Worm (Caenorhabditis elegans) whole organism, dauer: ENCODE results near the gene math-24.

Experiments
- unc-62 ChIP-seq: sonication (generic microtip); optimal IDR thresholded peaks from 2 replicates; lab custom pipeline; 2017; ENCODE audit warnings: missing biosample characterization, missing genetic modification reagents, missing genetic modification characterization

math-24 gene

ce11 chrII:1884635-1885034 is 15.4 kb upstream of the math-24 start, which contains the start of gene math-6:
Gene math-6 (minus strand): TSS chrII:1884735.
- TF ChIP-seq unc-62 (GFP tag; lab: Kevin White, UChicago), result no peak

ce11 chrII:1886379-1886778 is 13.7 kb upstream of the math-24 start, which contains the start of gene math-7:
Gene math-7 (minus strand): TSS chrII:1886479.
- no peak for TF ChIP-seq unc-62 (GFP tag; lab: Kevin White, UChicago)

DNA sequence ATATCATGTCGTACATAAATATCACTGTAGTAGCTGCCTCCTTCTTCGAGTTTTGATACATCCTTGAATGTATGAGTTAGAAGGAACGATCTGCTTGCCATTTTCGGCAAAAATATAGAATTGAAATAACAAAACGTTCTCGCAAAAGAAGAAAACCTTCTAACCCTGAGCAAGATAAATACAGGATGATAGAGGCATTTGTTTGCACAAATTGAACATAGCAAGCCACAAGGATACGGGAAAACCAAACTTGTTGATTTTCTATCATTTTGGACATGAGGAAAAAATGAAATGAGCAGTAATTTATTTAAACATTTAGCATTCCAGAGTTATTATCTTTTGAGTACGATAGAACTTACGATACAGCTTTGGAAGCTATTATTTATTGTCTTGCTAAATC is 11.0 kb upstream of the math-24 start, which contains the start of gene math-8:
Gene math-8, minus strand, starts transcription at position 101 of the 400 bp plus-strand sequence.
- no peak for TF ChIP-seq unc-62 (GFP tag; lab: Kevin White, UChicago)

DNA sequence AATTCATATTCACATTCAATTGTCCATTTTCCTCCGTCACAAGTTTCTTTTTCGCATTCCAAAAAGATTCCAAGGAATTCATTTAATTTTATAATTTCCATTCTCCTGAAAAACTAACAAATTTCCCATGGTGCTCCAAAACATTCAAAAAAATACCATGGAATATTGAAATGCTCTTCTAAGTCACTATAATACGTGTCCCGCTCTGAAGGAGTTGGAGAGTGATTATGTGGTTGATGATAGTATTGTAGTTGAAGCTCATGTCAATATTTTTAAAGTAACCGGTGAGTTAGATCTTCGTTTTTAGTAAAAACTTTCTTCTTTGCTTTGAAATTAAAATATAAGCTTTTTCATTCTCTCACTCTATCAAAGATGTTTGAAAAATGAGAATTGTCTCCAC is 9.4 kb upstream of the math-24 start, which contains the start of gene math-9:
Gene math-9, minus strand, starts transcription at position 101 of the 400 bp plus-strand sequence.
- TF ChIP-seq unc-62 (GFP tag; lab: Kevin White, UChicago), result no peak

ce11 chrII:1893912-1894311 is 6.1 kb upstream of the math-24 start, which contains the start of gene C16C4.1:
Gene C16C4.1 (plus strand): TSS chrII:1894212.
- TF ChIP-seq unc-62 (GFP tag; lab: Kevin White, UChicago), result no peak

ce11 chrII:1895278-1895677 is 4.8 kb upstream of the math-24 start, which contains the start of gene C46F9.5:
Gene C46F9.5 (plus strand): TSS chrII:1895578.
- TF ChIP-seq unc-62 (GFP tag; lab: Kevin White, UChicago), result no peak

DNA sequence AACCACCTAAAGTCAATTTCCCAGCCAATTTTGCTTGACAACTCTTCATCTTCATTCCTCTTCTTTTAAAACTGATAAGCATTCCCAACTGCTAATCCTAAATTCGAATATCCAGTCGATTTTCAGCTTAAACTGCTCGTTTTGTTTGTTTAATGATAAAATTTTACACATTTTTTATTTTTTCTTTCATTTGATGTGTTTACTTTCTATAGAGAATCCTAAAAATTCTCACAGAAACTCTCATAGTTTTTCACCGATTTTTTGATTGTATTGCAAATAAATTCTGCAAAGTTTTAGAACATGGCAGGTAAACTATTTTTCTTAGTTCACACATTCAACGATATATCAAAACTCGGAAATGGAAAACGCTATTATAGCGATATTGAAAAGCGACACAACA is 4.3 kb upstream of the math-24 start, which contains the start of gene math-25:
Gene math-25, plus strand, starts transcription at position 301 of the 400 bp plus-strand sequence.
- TF ChIP-seq unc-62 (GFP tag; lab: Kevin White, UChicago), result no peak

- no peak for TF ChIP-seq unc-62 (GFP tag; lab: Kevin White, UChicago)
These were observed 2.1 kb upstream of the math-24 start, which contains the start of gene C46F9.6 for ce11 chrII:1897936-1898335. Gene C46F9.6 (plus strand): TSS chrII:1898236.

DNA sequence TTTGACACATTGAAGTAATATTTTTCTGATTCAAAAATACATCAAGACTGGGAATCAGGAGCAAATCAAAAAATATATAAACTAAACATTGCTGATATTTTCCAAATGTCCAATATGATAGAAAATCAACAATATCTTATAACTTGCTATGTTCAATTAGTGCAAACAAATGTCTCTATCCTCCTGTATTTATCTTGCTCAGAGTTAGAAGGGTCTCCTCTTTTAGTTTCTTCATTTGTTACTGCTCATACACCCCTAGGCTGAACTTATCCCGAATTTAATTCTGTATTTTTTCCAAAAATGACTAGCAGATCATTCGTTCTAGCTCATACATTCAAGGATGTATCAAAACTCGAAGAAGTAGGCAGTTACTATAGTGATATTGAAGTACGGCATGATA is 1.9 kb downstream of the math-24 start, which contains the start of gene math-23:
Gene math-23, plus strand, starts transcription at position 301 of the 400 bp plus-strand sequence.
- no peak for TF ChIP-seq unc-62 (GFP tag; lab: Kevin White, UChicago)

- TF ChIP-seq unc-62 (GFP tag; lab: Kevin White, UChicago), result no peak
These were observed 5.1 kb downstream of the math-24 start, which contains the start of gene math-22 for ce11 chrII:1905104-1905503. Gene math-22 (plus strand): TSS chrII:1905404.

DNA sequence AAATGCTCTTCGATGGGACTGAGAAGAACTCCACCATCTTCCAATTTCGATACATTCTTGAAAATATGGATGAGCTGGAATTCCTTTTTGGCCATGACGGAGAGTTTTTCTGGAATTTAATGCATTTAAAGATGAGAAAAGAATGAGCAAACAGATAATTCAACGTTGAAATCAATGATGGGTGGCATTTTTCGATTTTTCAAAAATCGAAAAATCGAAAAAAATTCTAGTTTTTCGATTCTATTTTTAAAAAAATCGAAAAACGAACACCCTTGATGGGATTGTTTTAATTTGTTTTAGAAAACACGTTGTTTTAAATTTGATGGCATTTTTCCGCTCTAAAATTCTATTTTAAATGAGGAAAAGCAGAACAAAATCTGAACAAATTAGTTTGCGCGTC is 12.7 kb downstream of the math-24 start, which contains the start of gene math-31:
Gene math-31, minus strand, starts transcription at position 101 of the 400 bp plus-strand sequence.
- no peak for TF ChIP-seq unc-62 (GFP tag; lab: Kevin White, UChicago)

DNA sequence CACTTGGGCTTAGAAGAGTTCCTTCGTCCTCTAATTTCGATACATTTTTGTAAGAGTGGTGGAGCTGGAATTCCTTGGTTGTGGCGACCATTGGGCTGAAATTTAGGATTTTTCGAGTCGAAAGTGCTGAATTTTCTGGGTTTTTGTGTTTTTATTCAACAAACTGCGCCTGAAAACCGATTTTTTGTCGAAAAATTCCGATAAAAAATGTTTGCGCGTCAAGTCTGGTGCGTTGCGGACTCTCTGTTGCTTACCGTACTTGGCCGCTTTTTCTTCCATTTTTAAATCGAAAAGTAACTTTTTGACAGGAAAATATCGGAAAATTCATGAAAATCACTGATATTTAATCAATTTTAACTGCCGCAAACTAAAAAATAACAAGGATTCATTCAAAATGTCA is 17.8 kb downstream of the math-24 start, which contains the start of gene bath-4:
Gene bath-4, minus strand, starts transcription at position 101 of the 400 bp plus-strand sequence.
- TF ChIP-seq unc-62 (GFP tag; lab: Kevin White, UChicago), result no peak

ce11 chrII:1921018-1921417 is 21.0 kb downstream of the math-24 start, which contains the start of gene bath-7:
Gene bath-7 (minus strand): TSS chrII:1921118.
- no peak for TF ChIP-seq unc-62 (GFP tag; lab: Kevin White, UChicago)

DNA sequence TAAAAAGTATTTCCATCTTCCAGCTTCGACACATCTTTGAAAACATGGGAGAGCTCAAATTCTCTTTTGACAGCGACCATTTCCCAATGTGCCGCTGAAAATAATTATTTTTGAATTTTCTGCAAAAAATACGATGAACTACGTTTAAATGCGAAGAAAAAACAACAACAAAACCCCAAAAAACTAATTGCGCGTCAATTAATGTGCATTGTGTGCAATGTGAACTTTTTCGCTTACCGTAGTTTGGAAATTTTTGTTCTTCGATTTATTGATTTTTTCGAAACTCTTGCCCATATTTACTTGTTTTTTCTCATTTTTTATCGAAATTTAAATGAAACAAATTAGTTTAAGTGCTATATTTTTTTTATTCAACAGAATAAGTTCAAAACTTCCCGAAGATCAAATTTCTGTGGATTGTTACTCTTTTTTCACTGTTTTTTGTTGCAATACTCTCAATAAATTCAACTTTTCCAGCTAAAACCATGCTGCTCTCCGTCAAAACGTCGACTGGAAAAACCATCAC is 22.7 kb downstream of the math-24 start, which contains the start of the genes bath-2 and F52C6.4:
Gene bath-2, minus strand, starts transcription at position 101 of the 523 bp plus-strand sequence.
Gene F52C6.4, plus strand, starts transcription at position 473 of the 523 bp plus-strand sequence.
- no peak for TF ChIP-seq unc-62 (GFP tag; lab: Kevin White, UChicago)

DNA sequence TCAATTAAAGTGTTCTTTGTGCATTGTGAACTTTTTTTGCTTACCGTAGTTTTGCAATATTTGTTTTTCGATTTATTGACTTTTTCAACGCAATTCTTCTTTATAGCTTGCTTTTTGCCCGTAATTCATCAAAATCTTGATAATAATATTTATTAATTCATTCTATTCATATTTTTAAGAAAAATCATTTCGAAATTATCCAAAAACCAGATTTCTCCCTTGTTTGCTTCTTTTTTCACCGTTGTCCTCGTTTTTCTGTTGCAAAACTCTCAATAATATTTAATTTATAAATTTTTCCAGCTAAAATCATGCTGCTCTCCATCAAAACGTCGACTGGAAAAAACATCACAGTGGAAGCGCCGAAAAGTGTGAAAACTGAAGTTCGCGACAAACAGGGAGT is 24.4 kb downstream of the math-24 start, which contains the start of gene F52C6.3:
Gene F52C6.3, plus strand, starts transcription at position 301 of the 400 bp plus-strand sequence.
- TF ChIP-seq unc-62 (GFP tag; lab: Kevin White, UChicago), result no peak

DNA sequence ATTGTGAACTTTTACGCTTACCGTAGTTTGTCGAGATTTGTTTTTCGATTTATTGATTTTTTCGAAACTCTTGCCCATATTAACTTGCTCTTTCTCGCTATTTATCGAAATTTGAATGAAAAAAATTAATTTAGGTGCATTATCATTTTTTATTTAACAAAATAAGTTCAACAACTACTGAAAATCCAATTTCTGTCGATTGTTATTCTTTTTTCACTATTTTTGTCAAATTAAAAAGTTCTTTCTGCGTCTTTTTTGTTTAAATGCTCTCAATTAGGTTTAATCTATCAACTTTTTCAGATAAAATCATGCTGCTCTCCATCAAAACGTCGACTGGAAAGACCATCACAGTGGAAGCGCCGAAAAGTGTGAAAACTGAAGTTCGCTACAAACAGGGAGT is 26.1 kb downstream of the math-24 start, which contains the start of gene F52C6.2:
Gene F52C6.2, plus strand, starts transcription at position 301 of the 400 bp plus-strand sequence.
- TF ChIP-seq unc-62 (GFP tag; lab: Kevin White, UChicago), result no peak
